Worm (Caenorhabditis elegans): ENCODE measurements around the gene pst-1.

ce11 chrV:5895021-5895420, 48.2 kb upstream of the pst-1 start, which contains the start of gene grd-9:
- TF ChIP-seq sea-1 (GFP tag; conservative IDR thresholded peaks at IDR 0.05) (no peak), ceh-36 (tag; optimal IDR thresholded peaks at IDR 0.05) (no peak), pes-1 (GFP tag; IDR thresholded peaks at IDR 0.05) (no peak)

All from whole organism, early embryonic.